Worm (Caenorhabditis elegans) whole organism, late embryonic: ENCODE data around the gene F25B5.5.

Experiments used
- ceh-18 ChIP-seq: sonication (generic microtip); optimal IDR thresholded peaks from 2 replicates; lab custom pipeline; 2016; ENCODE audit warnings: missing genetic modification characterization, missing compliant biosample characterization
- elt-4 ChIP-seq: sonication (generic microtip); optimal IDR thresholded peaks from 2 replicates; lab custom pipeline; 2016; ENCODE audit warnings: missing genetic modification characterization, missing compliant biosample characterization
- pat-9 ChIP-seq: fragments of 200-800 bp; sonication (Bioruptor generic); optimal IDR thresholded peaks from 2 replicates; lab custom pipeline; 2018; ENCODE audit warnings: mild to moderate bottlenecking, missing genetic modification characterization, moderate library complexity, missing compliant biosample characterization

- no peak for TF ChIP-seq ceh-18
- TF ChIP-seq pat-9 (tag; lab: Kevin White, UChicago) = no peak
- TF ChIP-seq elt-4 (tag; lab: Kevin White, UChicago) = no peak
Observed at ce11 chrIII:5988461-5988860, 42.5 kb upstream of the F25B5.5 start.
